Fruit fly (Drosophila melanogaster): ENCODE results near the gene hzg.

The hzg gene

dm6 chr3L:15999358-16000005 is 5.1 kb downstream of the hzg start (continued):
- TF ChIP-seq scrt (GFP tag; optimal IDR thresholded peaks at IDR 0.05) = peak; percentile 36
- 0 out of 3 replicates have a peak, but pooled peaks have one; percentile 25 for TF ChIP-seq z (GFP tag; IDR thresholded peaks at IDR 0.05)
- TF ChIP-seq CG8388 (GFP tag; optimal IDR thresholded peaks at IDR 0.05) = peak; percentile 48
- TF ChIP-seq CG17612 (GFP tag; IDR thresholded peaks at IDR 0.05) = 0 out of 2 replicates have a peak, but pooled peaks have one; percentile 25
- TF ChIP-seq crol (GFP tag; IDR thresholded peaks at IDR 0.05) = peak; percentile 50
- peak; percentile 55; the same call in 1 of the 2 replicates for TF ChIP-seq vvl (GFP tag; IDR thresholded peaks at IDR 0.05)
- TF ChIP-seq CG4854 (GFP tag; optimal IDR thresholded peaks at IDR 0.05) = peak; percentile 14
- TF ChIP-seq trh (GFP tag; optimal IDR thresholded peaks at IDR 0.05) = no peak
- peak; percentile 16 for TF ChIP-seq CG6683 (GFP tag; optimal IDR thresholded peaks at IDR 0.05)
- peak; percentile 39; the same call in 1 of the 2 replicates for TF ChIP-seq Poxn (GFP tag; IDR thresholded peaks at IDR 0.05)
- TF ChIP-seq Sry-β (GFP tag; optimal IDR thresholded peaks at IDR 0.05) = no peak
- TF ChIP-seq CG10654 (GFP tag; optimal IDR thresholded peaks at IDR 0.05) = peak; percentile 9
- peak; percentile 85 for TF ChIP-seq sqz (GFP tag; optimal IDR thresholded peaks at IDR 0.05)
- TF ChIP-seq Oli (tag; optimal IDR thresholded peaks at IDR 0.05) = no peak
- TF ChIP-seq shn (GFP tag; optimal IDR thresholded peaks at IDR 0.05) = no peak
- TF ChIP-seq CG10565 (GFP tag; optimal IDR thresholded peaks at IDR 0.05) = no peak
- TF ChIP-seq chinmo (GFP tag; IDR thresholded peaks at IDR 0.05; ENCODE audit: partially characterized antibody) = peak; percentile 85; the same call in 3 of the 4 replicates
- peak; percentile 48 for TF ChIP-seq mirr (GFP tag; optimal IDR thresholded peaks at IDR 0.05)
- peak; percentile 26 for TF ChIP-seq ind (GFP tag; optimal IDR thresholded peaks at IDR 0.05)
- no peak for TF ChIP-seq CG8089 (GFP tag; optimal IDR thresholded peaks at IDR 0.05)
- no peak for TF ChIP-seq fd102C (GFP tag; optimal IDR thresholded peaks at IDR 0.05)
- peak; percentile 54; the same call in 1 of the 2 replicates for TF ChIP-seq CG11247 (GFP tag; IDR thresholded peaks at IDR 0.05)
- peak; percentile 25; the same call in 1 of the 2 replicates for TF ChIP-seq CG31441 (GFP tag; IDR thresholded peaks at IDR 0.05)
- TF ChIP-seq Hsf (GFP tag; optimal IDR thresholded peaks at IDR 0.05) = no peak
- peak; percentile 55 for TF ChIP-seq CG7839 (tag; optimal IDR thresholded peaks at IDR 0.05)
- TF ChIP-seq da (GFP tag; optimal IDR thresholded peaks at IDR 0.05) = no peak
- TF ChIP-seq CG1603 (tag; optimal IDR thresholded peaks at IDR 0.05) = peak; percentile 25
- TF ChIP-seq BtbVII (GFP tag; optimal IDR thresholded peaks at IDR 0.05) = peak; percentile 52
- TF ChIP-seq pan (optimal IDR thresholded peaks at IDR 0.05) = no peak
- peak in 1 of 2 experiments; percentile 67 for TF ChIP-seq pan (GFP tag; optimal IDR thresholded peaks at IDR 0.05 in 1 of 2, IDR thresholded peaks at IDR 0.05 in 1 of 2)
- peak; percentile 56 for TF ChIP-seq CG17385 (GFP tag; optimal IDR thresholded peaks at IDR 0.05)
- TF ChIP-seq CG6813 (GFP tag; optimal IDR thresholded peaks at IDR 0.05) = no peak
- TF ChIP-seq pfk (GFP tag; optimal IDR thresholded peaks at IDR 0.05) = peak; percentile 35
- no peak for TF ChIP-seq CG11560 (tag; IDR thresholded peaks at IDR 0.05)
- peak; percentile 40 for TF ChIP-seq CG18262 (tag; optimal IDR thresholded peaks at IDR 0.05)
- TF ChIP-seq CG10209 (GFP tag; optimal IDR thresholded peaks at IDR 0.05) = peak; percentile 61
- peak; percentile 53 for TF ChIP-seq CG8924 (tag; optimal IDR thresholded peaks at IDR 0.05)
- peak; percentile 20 for TF ChIP-seq CG4328 (GFP tag; optimal IDR thresholded peaks at IDR 0.05)
- TF ChIP-seq fd64A (GFP tag; optimal IDR thresholded peaks at IDR 0.05) = no peak
- TF ChIP-seq Mad (GFP tag; optimal IDR thresholded peaks at IDR 0.05) = peak; percentile 21
- peak; percentile 65 for TF ChIP-seq CG2678 (tag; optimal IDR thresholded peaks at IDR 0.05)
- TF ChIP-seq CG8944 (GFP tag; optimal IDR thresholded peaks at IDR 0.05) = no peak
- TF ChIP-seq Xrp1 (GFP tag; IDR thresholded peaks at IDR 0.05) = peak; percentile 59; the same call in 1 of the 2 replicates
- TF ChIP-seq pros (GFP tag; optimal IDR thresholded peaks at IDR 0.05) = peak; percentile 47
- TF ChIP-seq otp (GFP tag; IDR thresholded peaks at IDR 0.05) = no peak
- TF ChIP-seq CG10431 (GFP tag; optimal IDR thresholded peaks at IDR 0.05) = no peak
- peak; percentile 17 for TF ChIP-seq CG18764 (GFP tag; optimal IDR thresholded peaks at IDR 0.05)
- TF ChIP-seq psq (GFP tag; optimal IDR thresholded peaks at IDR 0.05) = peak; percentile 1
- peak; percentile 46 for TF ChIP-seq Meics (GFP tag; optimal IDR thresholded peaks at IDR 0.05)
